Worm (Caenorhabditis elegans) whole organism, L2 larva: ENCODE results near the gene C52A11.3.

Source experiments
- ama-1 ChIP-seq: fragments of 150-350 bp; optimal IDR thresholded peaks from 2 replicates; lab custom pipeline; 2018; ENCODE audit warnings: inconsistent platforms
- blmp-1 ChIP-seq: sonication (generic microtip); optimal IDR thresholded peaks from 2 replicates; lab custom pipeline; 2017; ENCODE audit warnings: missing genetic modification characterization, mild to moderate bottlenecking, missing compliant biosample characterization, antibody characterized with exemption, moderate library complexity; ENCODE audit not compliant: insufficient read depth
- fos-1 ChIP-seq: fragments of 150-350 bp; optimal IDR thresholded peaks from 2 replicates; lab custom pipeline; 2014; ENCODE audit warnings: missing biosample characterization, missing genetic modification characterization
- mdl-1 ChIP-seq, 2 experiments: fragments of 150-350 bp in 1 of 2; sonication (generic microtip) in 1 of 2; optimal IDR thresholded peaks; 2 replicates each; lab custom pipeline; 2017; ENCODE audit warnings: missing biosample characterization in 2 of 2, missing genetic modification characterization in 2 of 2
- nhr-11 ChIP-seq: fragments of 150-350 bp; optimal IDR thresholded peaks from 2 replicates; lab custom pipeline; 2014; ENCODE audit warnings: missing biosample characterization, missing genetic modification characterization
- nhr-6 ChIP-seq: fragments of 150-350 bp; optimal IDR thresholded peaks from 2 replicates; lab custom pipeline; 2014; ENCODE audit warnings: missing biosample characterization, missing genetic modification characterization
- peb-1 ChIP-seq: fragments of 150-350 bp; optimal IDR thresholded peaks from 2 replicates; lab custom pipeline; 2014; ENCODE audit warnings: missing biosample characterization, missing genetic modification characterization
- unc-62 ChIP-seq: fragments of 150-350 bp; optimal IDR thresholded peaks from 2 replicates; lab custom pipeline; 2014; ENCODE audit warnings: missing biosample characterization, missing genetic modification reagents, missing genetic modification characterization
- zag-1 ChIP-seq: fragments of 150-350 bp; optimal IDR thresholded peaks from 2 replicates; lab custom pipeline; 2014; ENCODE audit warnings: missing biosample characterization, missing genetic modification characterization

DNA sequence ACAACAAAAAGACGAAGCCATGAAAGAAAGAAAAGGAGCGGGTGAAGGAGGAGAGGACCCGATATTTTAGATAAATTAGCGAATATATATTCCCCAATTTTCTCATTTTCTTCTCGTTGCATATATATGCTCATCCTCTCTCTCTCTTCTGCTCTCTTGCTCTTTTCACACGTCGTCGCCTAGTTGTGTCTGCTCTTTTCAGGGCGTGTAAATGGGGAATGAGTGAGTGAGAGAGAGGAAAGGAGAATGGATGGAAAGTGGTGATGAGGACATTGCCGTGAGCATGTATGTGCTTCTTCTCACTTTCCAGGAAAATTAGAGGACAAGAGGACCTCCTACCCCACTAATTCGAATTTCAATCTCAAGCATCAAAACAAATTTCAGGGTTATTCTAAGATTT is 18.3 kb downstream of the C52A11.3 start:
- no peak for TF ChIP-seq nhr-6 (tag; lab: Kevin White, UChicago)
- no peak for TF ChIP-seq zag-1
- TF ChIP-seq blmp-1 (tag; lab: Kevin White, UChicago): no peak
- no peak for TF ChIP-seq nhr-11 (tag; lab: Kevin White, UChicago)
- no peak for TF ChIP-seq ama-1 (lab: Kevin White, UChicago)
- TF ChIP-seq fos-1: no peak
- no peak for TF ChIP-seq mdl-1 (tag; optimal IDR thresholded peaks at IDR 0.05; lab: Kevin White, UChicago)
- TF ChIP-seq unc-62 (GFP tag; lab: Kevin White, UChicago): no peak
- TF ChIP-seq peb-1 (tag; lab: Kevin White, UChicago): no peak
